Worm (Caenorhabditis elegans) whole organism, late embryonic: ENCODE data around the gene Y43F8B.23.

ENCODE experiments used
- C08G9.2 ChIP-seq: sonication (generic microtip); optimal IDR thresholded peaks from 2 replicates; lab custom pipeline; 2016; ENCODE audit warnings: mild to moderate bottlenecking, missing genetic modification characterization, moderate library complexity, missing compliant biosample characterization
- C38D4.7 ChIP-seq: fragments of 200-800 bp; sonication (Bioruptor generic); optimal IDR thresholded peaks from 2 replicates; lab custom pipeline; 2018; ENCODE audit warnings: mild to moderate bottlenecking, missing genetic modification characterization, moderate library complexity, missing compliant biosample characterization
- F13H6.1 ChIP-seq: sonication (generic microtip); optimal IDR thresholded peaks from 2 replicates; lab custom pipeline; 2016; ENCODE audit warnings: missing genetic modification characterization, missing compliant biosample characterization
- K09A11.1 ChIP-seq: sonication (generic microtip); optimal IDR thresholded peaks from 2 replicates; lab custom pipeline; 2017; ENCODE audit warnings: antibody characterized with exemption, mild to moderate bottlenecking, missing genetic modification characterization, missing compliant biosample characterization; ENCODE audit not compliant: insufficient read depth
- T23F11.4 ChIP-seq: fragments of 200-800 bp; sonication (Bioruptor generic); optimal IDR thresholded peaks from 2 replicates; lab custom pipeline; 2018; ENCODE audit warnings: mild to moderate bottlenecking, missing genetic modification characterization, missing compliant biosample characterization
- Y22D7AL.16 ChIP-seq: sonication (generic microtip); optimal IDR thresholded peaks from 2 replicates; lab custom pipeline; 2016; ENCODE audit warnings: missing genetic modification characterization, missing compliant biosample characterization
- ceh-14 ChIP-seq: sonication (generic microtip); optimal IDR thresholded peaks from 2 replicates; lab custom pipeline; 2016; ENCODE audit warnings: missing genotype, missing genetic modification characterization, missing compliant biosample characterization
- ceh-19 ChIP-seq: fragments of 200-800 bp; sonication (Bioruptor generic); optimal IDR thresholded peaks from 2 replicates; lab custom pipeline; 2018; ENCODE audit warnings: mild to moderate bottlenecking, missing genetic modification characterization, missing compliant biosample characterization
- ceh-30 ChIP-seq: fragments of 150-350 bp; optimal IDR thresholded peaks from 2 replicates; lab custom pipeline; 2014; ENCODE audit warnings: missing biosample characterization, missing genetic modification characterization
- ceh-31 ChIP-seq: sonication (generic microtip); optimal IDR thresholded peaks from 2 replicates; lab custom pipeline; 2016; ENCODE audit warnings: missing genetic modification characterization, missing compliant biosample characterization
- ceh-34 ChIP-seq: sonication (generic microtip); optimal IDR thresholded peaks from 2 replicates; lab custom pipeline; 2016; ENCODE audit warnings: mild to moderate bottlenecking, missing genetic modification characterization, missing compliant biosample characterization
- ceh-45 ChIP-seq: fragments of 200-800 bp; sonication (Bioruptor generic); IDR thresholded peaks from 2 replicates; pipeline ENCODE4 v1.3.6; 2022; ENCODE audit warnings: missing genetic modification reagents, missing genetic modification characterization, missing compliant biosample characterization
- ceh-48 ChIP-seq: sonication (generic microtip); optimal IDR thresholded peaks from 2 replicates; lab custom pipeline; 2016; ENCODE audit warnings: missing genetic modification characterization, inconsistent platforms, missing compliant biosample characterization
- ceh-6 ChIP-seq: fragments of 200-800 bp; sonication (Bioruptor generic); optimal IDR thresholded peaks from 2 replicates; lab custom pipeline; 2018; ENCODE audit warnings: mild to moderate bottlenecking, missing genetic modification characterization, missing compliant biosample characterization
- ceh-9 ChIP-seq: sonication (generic microtip); optimal IDR thresholded peaks from 2 replicates; lab custom pipeline; 2016; ENCODE audit warnings: mild to moderate bottlenecking, missing genetic modification characterization, inconsistent platforms, missing compliant biosample characterization
- che-1 ChIP-seq: sonication (generic microtip); optimal IDR thresholded peaks from 2 replicates; lab custom pipeline; 2016; ENCODE audit warnings: mild to moderate bottlenecking, missing genetic modification characterization, missing compliant biosample characterization
- dmd-4 ChIP-seq: sonication (generic microtip); optimal IDR thresholded peaks from 2 replicates; lab custom pipeline; 2016; ENCODE audit warnings: borderline replicate concordance, missing genetic modification characterization, missing compliant biosample characterization
- elt-2 ChIP-seq: sonication (generic microtip); optimal IDR thresholded peaks from 2 replicates; lab custom pipeline; 2016; ENCODE audit warnings: missing genetic modification reagents, missing genetic modification characterization, missing compliant biosample characterization
- eyg-1 ChIP-seq: sonication (generic microtip); optimal IDR thresholded peaks from 2 replicates; lab custom pipeline; 2016; ENCODE audit warnings: missing genotype, missing genetic modification characterization, missing compliant biosample characterization
- fkh-10 ChIP-seq: fragments of 150-350 bp; optimal IDR thresholded peaks from 2 replicates; lab custom pipeline; 2014; ENCODE audit warnings: missing biosample characterization, missing genetic modification reagents, missing genetic modification characterization
- gmeb-2 ChIP-seq: sonication (generic microtip); optimal IDR thresholded peaks from 2 replicates; lab custom pipeline; 2016; ENCODE audit warnings: missing genetic modification characterization, inconsistent platforms, missing compliant biosample characterization
- hlh-15 ChIP-seq: sonication (generic microtip); optimal IDR thresholded peaks from 2 replicates; lab custom pipeline; 2016; ENCODE audit warnings: missing genetic modification characterization, missing compliant biosample characterization
- hlh-30 ChIP-seq: sonication (generic microtip); optimal IDR thresholded peaks from 2 replicates; lab custom pipeline; 2017; ENCODE audit warnings: antibody characterized with exemption, missing genetic modification characterization, missing compliant biosample characterization; ENCODE audit not compliant: insufficient read depth
- hlh-6 ChIP-seq: sonication (generic microtip); optimal IDR thresholded peaks from 2 replicates; lab custom pipeline; 2016; ENCODE audit warnings: missing genotype, missing genetic modification characterization, missing compliant biosample characterization
- hlh-8 ChIP-seq: sonication (generic microtip); optimal IDR thresholded peaks from 2 replicates; lab custom pipeline; 2016; ENCODE audit warnings: missing genotype, missing genetic modification characterization, missing compliant biosample characterization
- mec-3 ChIP-seq: sonication (generic microtip); optimal IDR thresholded peaks from 2 replicates; lab custom pipeline; 2016; ENCODE audit warnings: borderline replicate concordance, missing genetic modification characterization, missing compliant biosample characterization
- npax-4 ChIP-seq: sonication (generic microtip); optimal IDR thresholded peaks from 2 replicates; lab custom pipeline; 2016; ENCODE audit warnings: missing genetic modification characterization, missing compliant biosample characterization
- pag-3 ChIP-seq: sonication (generic microtip); optimal IDR thresholded peaks from 2 replicates; lab custom pipeline; 2016; ENCODE audit warnings: missing compliant biosample characterization, missing genetic modification characterization, borderline replicate concordance
- pax-1 ChIP-seq: fragments of 150-350 bp; optimal IDR thresholded peaks from 2 replicates; lab custom pipeline; 2014; ENCODE audit warnings: missing biosample characterization, missing genetic modification characterization
- pha-2 ChIP-seq: sonication (generic microtip); optimal IDR thresholded peaks from 2 replicates; lab custom pipeline; 2017; ENCODE audit warnings: mild to moderate bottlenecking, missing genetic modification characterization, missing compliant biosample characterization
- pha-4 ChIP-seq: fragments of 150-350 bp; optimal IDR thresholded peaks from 2 replicates; lab custom pipeline; 2018; ENCODE audit warnings: missing biosample characterization, missing genetic modification reagents, missing genetic modification characterization
- pros-1 ChIP-seq: fragments of 150-350 bp; optimal IDR thresholded peaks from 2 replicates; lab custom pipeline; 2014; ENCODE audit warnings: missing biosample characterization, missing genetic modification reagents, missing genetic modification characterization
- ref-2 ChIP-seq: sonication (generic microtip); optimal IDR thresholded peaks from 2 replicates; lab custom pipeline; 2016; ENCODE audit warnings: missing genetic modification characterization, missing compliant biosample characterization
- rnt-1 ChIP-seq: sonication (generic microtip); optimal IDR thresholded peaks from 2 replicates; lab custom pipeline; 2016; ENCODE audit warnings: missing genetic modification characterization, missing compliant biosample characterization
- sdc-2 ChIP-seq: sonication (generic microtip); optimal IDR thresholded peaks from 2 replicates; lab custom pipeline; 2016; ENCODE audit warnings: missing genotype, missing genetic modification characterization, missing compliant biosample characterization
- sox-4 ChIP-seq: sonication (generic microtip); optimal IDR thresholded peaks from 2 replicates; lab custom pipeline; 2017; ENCODE audit warnings: mild to moderate bottlenecking, missing genetic modification characterization, inconsistent platforms, missing compliant biosample characterization
- syd-9 ChIP-seq: sonication (generic microtip); optimal IDR thresholded peaks from 2 replicates; lab custom pipeline; 2016; ENCODE audit warnings: mild to moderate bottlenecking, missing genetic modification characterization, moderate library complexity, missing compliant biosample characterization
- unc-86 ChIP-seq: sonication (generic microtip); optimal IDR thresholded peaks from 2 replicates; lab custom pipeline; 2016; ENCODE audit warnings: missing genetic modification characterization, missing compliant biosample characterization

Y43F8B.23 gene

DNA sequence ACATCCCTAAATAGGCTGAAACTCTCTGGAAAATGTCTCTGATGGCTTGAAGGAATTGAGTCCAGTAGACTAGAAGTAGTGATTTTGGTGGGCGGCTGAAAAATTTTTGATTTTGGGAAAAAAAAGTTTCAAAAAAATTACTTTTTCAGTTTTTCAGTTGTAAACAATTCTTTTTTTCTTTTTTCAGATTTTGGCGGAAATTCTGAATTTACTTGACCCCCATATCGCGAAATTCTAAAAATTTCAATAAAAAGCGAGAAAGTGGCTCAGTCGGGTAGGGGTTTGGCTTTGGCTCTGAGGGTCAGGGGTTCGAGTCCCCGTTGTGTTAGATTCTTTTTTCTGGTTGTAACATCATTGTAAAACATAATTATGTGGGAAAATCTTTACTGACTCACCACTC, 36.4 kb downstream of the Y43F8B.23 start, which contains the start of gene srw-85:
Gene srw-85 (minus strand): TSS at position 101 of the 400 bp plus-strand sequence.
- TF ChIP-seq gmeb-2 (no peak), dmd-4 (tag; lab: Kevin White, UChicago) (no peak), ceh-14 (no peak), ceh-31 (tag; lab: Kevin White, UChicago) (no peak), ref-2 (no peak), pax-1 (tag; lab: Kevin White, UChicago) (no peak), npax-4 (no peak), F13H6.1 (tag; lab: Kevin White, UChicago) (no peak), ceh-30 (tag; lab: Kevin White, UChicago) (no peak), ceh-45 (GFP tag; lab: Robert Waterston, UW) (no peak), pha-2 (tag; lab: Kevin White, UChicago) (no peak)
- TF ChIP-seq, all 69 proteins: peak for 0

DNA sequence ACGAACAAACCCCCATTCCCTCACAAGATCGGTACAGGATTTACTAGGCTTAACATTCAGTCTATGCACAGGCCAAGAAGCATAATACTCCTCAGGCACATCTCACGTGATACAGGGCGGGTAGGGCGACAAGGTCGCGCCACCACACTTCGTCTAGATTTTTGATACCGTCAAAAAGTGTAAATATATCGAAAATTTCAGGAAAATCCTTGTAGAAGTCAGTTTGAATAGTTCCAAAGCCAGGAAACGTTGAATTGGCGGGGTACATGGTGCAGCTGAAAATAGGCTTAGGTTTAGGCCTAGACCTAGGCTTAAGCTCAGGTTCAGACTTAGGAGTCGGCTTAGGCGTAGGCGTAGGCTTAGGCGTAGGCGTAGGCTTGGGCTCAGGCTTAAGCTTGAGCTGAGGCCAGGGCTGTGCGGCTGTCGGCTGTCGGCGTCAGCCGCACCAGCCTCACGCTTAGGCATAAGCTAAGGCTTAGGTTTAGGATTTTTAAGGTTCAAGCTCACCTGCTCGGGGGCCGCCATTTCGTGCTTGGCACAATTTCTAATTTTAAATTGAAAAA, 37.0 kb downstream of the Y43F8B.23 start:
- TF ChIP-seq rnt-1 (tag; lab: Kevin White, UChicago) (no peak), ceh-34 (tag; lab: Kevin White, UChicago) (no peak), mec-3 (no peak), C38D4.7 (GFP tag; lab: Kevin White, UChicago) (peak; percentile 45), hlh-8 (tag; lab: Kevin White, UChicago) (no peak), unc-86 (tag; lab: Kevin White, UChicago) (no peak), hlh-6 (tag; lab: Kevin White, UChicago) (no peak), gmeb-2 (peak; percentile 23), ceh-30 (tag; lab: Kevin White, UChicago) (no peak), ceh-19 (no peak), che-1 (tag; lab: Kevin White, UChicago) (no peak), pax-1 (tag; lab: Kevin White, UChicago) (no peak), fkh-10 (no peak), pag-3 (tag; lab: Kevin White, UChicago) (no peak), ceh-48 (tag; lab: Kevin White, UChicago) (no peak), ref-2 (no peak), Y22D7AL.16 (tag; lab: Kevin White, UChicago) (no peak), syd-9 (no peak), ceh-45 (GFP tag; lab: Robert Waterston, UW) (no peak), C08G9.2 (tag; lab: Kevin White, UChicago) (peak; percentile 21), elt-2 (tag; lab: Kevin White, UChicago) (no peak), npax-4 (no peak), hlh-30 (tag; lab: Kevin White, UChicago) (peak; percentile 7), pros-1 (no peak), hlh-15 (tag; lab: Kevin White, UChicago) (no peak)

DNA sequence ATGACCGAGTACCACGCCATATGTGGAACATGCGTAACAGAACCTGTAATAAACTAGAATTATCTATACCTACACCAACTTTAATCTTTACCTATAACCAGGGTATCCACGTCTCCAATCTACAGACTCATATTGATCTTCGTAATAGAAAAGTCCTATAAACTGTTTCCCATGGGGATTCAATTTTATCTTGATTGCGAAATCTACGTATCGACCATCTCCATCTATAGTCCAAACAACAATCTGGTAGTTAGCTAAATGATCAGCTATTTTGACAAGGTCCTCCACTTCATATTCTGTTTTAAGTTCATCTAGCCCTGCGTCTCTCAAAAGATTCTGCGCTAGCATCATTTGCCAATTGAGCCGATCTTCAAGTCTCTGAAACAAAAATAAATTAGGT, 37.8 kb downstream of the Y43F8B.23 start:
- no peak for TF ChIP-seq sdc-2 (tag; lab: Kevin White, UChicago)
- TF ChIP-seq rnt-1 (tag; lab: Kevin White, UChicago), result peak; percentile 80
- TF ChIP-seq, all 69 proteins: peak for 1

DNA sequence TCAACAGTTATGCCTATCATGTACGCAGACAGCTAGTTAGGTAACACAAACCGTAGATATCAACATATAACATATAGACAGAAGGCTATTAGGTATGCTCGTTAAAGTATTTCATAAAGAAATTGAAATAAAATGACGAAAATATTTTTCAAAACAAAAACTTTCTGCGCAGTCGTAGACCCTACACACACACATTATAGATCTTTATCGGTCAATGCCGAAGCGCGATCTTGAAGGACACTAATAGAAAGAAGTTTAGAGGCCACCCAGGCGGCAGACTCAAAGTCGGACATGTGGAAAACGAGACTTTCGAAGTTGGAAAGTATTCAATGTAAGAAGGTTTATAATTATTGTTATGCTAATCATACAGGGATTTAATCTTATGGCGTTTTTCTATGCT, 38.5 kb downstream of the Y43F8B.23 start:
- TF ChIP-seq F13H6.1 (tag; lab: Kevin White, UChicago) (no peak), hlh-6 (tag; lab: Kevin White, UChicago) (no peak)

DNA sequence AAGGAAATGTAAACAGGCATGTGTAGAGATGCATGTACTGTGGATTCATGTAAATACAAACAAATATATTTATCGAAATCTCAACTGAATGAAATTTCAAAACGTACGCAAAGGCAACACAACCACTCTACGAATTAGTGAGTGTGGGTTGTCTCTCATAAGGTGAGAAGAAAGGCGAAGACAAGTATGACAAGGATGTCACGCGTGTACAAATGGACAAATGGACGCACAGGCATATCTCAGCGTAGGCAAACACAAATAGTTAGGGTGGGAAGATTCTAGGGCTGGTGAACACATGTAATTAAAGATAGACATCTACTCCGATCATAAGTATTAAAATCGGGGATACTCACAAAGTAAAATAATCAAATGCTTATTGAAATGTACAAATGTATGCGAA, 39.4 kb downstream of the Y43F8B.23 start:
- no peak for TF ChIP-seq T23F11.4 (GFP tag; lab: Kevin White, UChicago)
- TF ChIP-seq pag-3 (tag; lab: Kevin White, UChicago), result no peak
- no peak for TF ChIP-seq ceh-9 (tag; lab: Kevin White, UChicago)
- no peak for TF ChIP-seq eyg-1 (tag; lab: Kevin White, UChicago)
- TF ChIP-seq ceh-6 (GFP tag; lab: Kevin White, UChicago), result no peak
- no peak for TF ChIP-seq pax-1 (tag; lab: Kevin White, UChicago)
- TF ChIP-seq ceh-19, result no peak
- no peak for TF ChIP-seq elt-2 (tag; lab: Kevin White, UChicago)
- no peak for TF ChIP-seq sox-4 (tag; lab: Kevin White, UChicago)
- TF ChIP-seq ceh-14, result no peak
- TF ChIP-seq pros-1, result no peak
- TF ChIP-seq pha-2 (tag; lab: Kevin White, UChicago), result no peak
- no peak for TF ChIP-seq pha-4 (tag; lab: Kevin White, UChicago)
- TF ChIP-seq K09A11.1 (tag; lab: Kevin White, UChicago), result no peak
- no peak for TF ChIP-seq sdc-2 (tag; lab: Kevin White, UChicago)
- no peak for TF ChIP-seq rnt-1 (tag; lab: Kevin White, UChicago)
- TF ChIP-seq, all 69 proteins: peak for 0
